Fruit fly (Drosophila melanogaster) whole organism, prepupa: ENCODE data around the gene CG10365.
A peak's percentile ranks its signal among the peaks of the same experiment; 100 is the strongest.

ENCODE experiments used
- Blimp-1 ChIP-seq: fragments of 200-800 bp; sonication (Bioruptor generic); optimal IDR thresholded peaks from 3 replicates; lab custom pipeline; 2017; ENCODE audit warnings: missing biosample characterization, missing genetic modification characterization, mild to moderate bottlenecking, moderate library complexity, missing genetic modification reagents
- CG10669 ChIP-seq: fragments of 200-800 bp; sonication (Bioruptor generic); optimal IDR thresholded peaks from 3 replicates; lab custom pipeline; 2018; ENCODE audit warnings: missing biosample characterization, mild to moderate bottlenecking, missing genetic modification characterization, moderate library complexity
- CG11294 ChIP-seq: fragments of 200-800 bp; sonication (Bioruptor generic); IDR thresholded peaks from 2 replicates; pipeline ENCODE4 v1.3.6; 2022; ENCODE audit warnings: missing biosample characterization, missing genetic modification characterization
- CG11762 ChIP-seq: fragments of 200-800 bp; sonication (Bioruptor generic); optimal IDR thresholded peaks from 3 replicates; lab custom pipeline; 2016; ENCODE audit warnings: missing biosample characterization, missing genetic modification characterization; ENCODE audit not compliant: insufficient read depth
- CG11902 ChIP-seq: fragments of 200-800 bp; sonication (Bioruptor generic); optimal IDR thresholded peaks from 3 replicates; lab custom pipeline; 2016; ENCODE audit warnings: missing biosample characterization, missing genetic modification characterization
- CG15336 ChIP-seq: fragments of 200-800 bp; sonication (Bioruptor generic); IDR thresholded peaks from 2 replicates; pipeline ENCODE4 v1.3.6; 2022; ENCODE audit warnings: missing biosample characterization, missing genetic modification characterization
- CG1621 ChIP-seq: fragments of 200-800 bp; sonication (Bioruptor generic); optimal IDR thresholded peaks from 3 replicates; lab custom pipeline; 2018; ENCODE audit warnings: missing biosample characterization, mild to moderate bottlenecking, missing genetic modification characterization
- CG3032 ChIP-seq: fragments of 200-800 bp; optimal IDR thresholded peaks from 2 replicates; lab custom pipeline; 2019; ENCODE audit warnings: missing biosample characterization, mild to moderate bottlenecking, missing genetic modification characterization, moderate library complexity
- CG31627 ChIP-seq: fragments of 200-800 bp; sonication (Bioruptor generic); optimal IDR thresholded peaks from 3 replicates; lab custom pipeline; 2016; ENCODE audit warnings: missing biosample characterization, missing genetic modification characterization
- CG32006 ChIP-seq: fragments of 200-800 bp; sonication (Bioruptor generic); optimal IDR thresholded peaks from 3 replicates; lab custom pipeline; 2017; ENCODE audit warnings: missing biosample characterization, mild to moderate bottlenecking, missing genetic modification characterization
- CG34406 ChIP-seq: fragments of 200-800 bp; sonication (Bioruptor generic); optimal IDR thresholded peaks from 3 replicates; lab custom pipeline; 2016; ENCODE audit warnings: missing biosample characterization, missing genetic modification characterization
- CG4318 ChIP-seq: fragments of 200-800 bp; sonication (Bioruptor generic); optimal IDR thresholded peaks from 3 replicates; lab custom pipeline; 2017; ENCODE audit warnings: missing biosample characterization, mild to moderate bottlenecking, missing genetic modification characterization
- CG6163 ChIP-seq: fragments of 200-800 bp; sonication (Bioruptor generic); IDR thresholded peaks from 3 replicates; pipeline ENCODE4 v1.3.6; 2022; ENCODE audit warnings: missing biosample characterization, missing genetic modification characterization
- CG6792 ChIP-seq: fragments of 200-800 bp; sonication (Bioruptor generic); optimal IDR thresholded peaks from 3 replicates; lab custom pipeline; 2016; ENCODE audit warnings: missing biosample characterization, missing genetic modification characterization
- CG6808 ChIP-seq: fragments of 200-800 bp; sonication (Bioruptor generic); optimal IDR thresholded peaks from 3 replicates; lab custom pipeline; 2017; ENCODE audit warnings: missing biosample characterization, missing genetic modification characterization, mild to moderate bottlenecking, moderate library complexity, missing genetic modification reagents
- CG6854 ChIP-seq: fragments of 200-800 bp; sonication (Bioruptor generic); optimal IDR thresholded peaks from 2 replicates; lab custom pipeline; 2017; ENCODE audit warnings: missing biosample characterization, mild to moderate bottlenecking, missing genetic modification characterization
- CG7368 ChIP-seq: fragments of 200-800 bp; sonication (Bioruptor generic); optimal IDR thresholded peaks from 3 replicates; lab custom pipeline; 2016; ENCODE audit warnings: missing biosample characterization, missing genetic modification characterization
- CG8119 ChIP-seq: fragments of 200-800 bp; sonication (Bioruptor generic); IDR thresholded peaks from 3 replicates; pipeline ENCODE4 v1.3.6; 2022; ENCODE audit warnings: missing biosample characterization, missing genetic modification characterization
- CG8319 ChIP-seq: fragments of 200-800 bp; sonication (Bioruptor generic); optimal IDR thresholded peaks from 3 replicates; lab custom pipeline; 2016; ENCODE audit warnings: missing biosample characterization, missing genetic modification characterization
- CG8632 ChIP-seq: fragments of 200-800 bp; sonication (Bioruptor generic); optimal IDR thresholded peaks from 3 replicates; lab custom pipeline; 2016; ENCODE audit warnings: missing biosample characterization, missing genetic modification characterization
- Eip75B ChIP-seq: fragments of 200-800 bp; sonication (Bioruptor generic); optimal IDR thresholded peaks from 3 replicates; lab custom pipeline; 2016; ENCODE audit warnings: missing biosample characterization, missing genetic modification characterization
- Eip78C ChIP-seq: fragments of 200-800 bp; sonication (Bioruptor generic); peaks from one replicate; lab custom pipeline; 2016; ENCODE audit warnings: missing biosample characterization, missing genetic modification characterization
- Eip93F ChIP-seq: fragments of 200-800 bp; sonication (Bioruptor generic); optimal IDR thresholded peaks from 2 replicates; lab custom pipeline; 2016; ENCODE audit warnings: missing biosample characterization, mild to moderate bottlenecking, missing genetic modification characterization
- Ets21C ChIP-seq: fragments of 200-800 bp; sonication (Bioruptor generic); optimal IDR thresholded peaks from 3 replicates; lab custom pipeline; 2016; ENCODE audit warnings: missing biosample characterization, missing genetic modification characterization
- Ets96B ChIP-seq: fragments of 200-800 bp; optimal IDR thresholded peaks from 2 replicates; lab custom pipeline; 2019; ENCODE audit warnings: missing biosample characterization, mild to moderate bottlenecking, missing genetic modification characterization, moderate library complexity
- Gug ChIP-seq: fragments of 200-800 bp; sonication (Bioruptor generic); IDR thresholded peaks from 2 replicates; pipeline ENCODE4 v1.3.6; 2022; ENCODE audit warnings: missing biosample characterization, missing genetic modification characterization
- Hr38 ChIP-seq: sonication (Bioruptor generic); optimal IDR thresholded peaks from 2 replicates; lab custom pipeline; 2016; ENCODE audit warnings: missing biosample characterization, missing genetic modification characterization
- Hr39 ChIP-seq: fragments of 200-800 bp; sonication (Bioruptor generic); optimal IDR thresholded peaks from 2 replicates; lab custom pipeline; 2016; ENCODE audit warnings: missing biosample characterization, missing genetic modification characterization
- Hr4 ChIP-seq: fragments of 200-800 bp; sonication (Bioruptor generic); optimal IDR thresholded peaks from 3 replicates; lab custom pipeline; 2016; ENCODE audit warnings: missing biosample characterization, missing genetic modification characterization
- Lpt ChIP-seq: fragments of 200-800 bp; sonication (Bioruptor generic); optimal IDR thresholded peaks from 3 replicates; lab custom pipeline; 2016; ENCODE audit warnings: missing biosample characterization, missing genetic modification characterization
- Smox ChIP-seq: fragments of 200-800 bp; sonication (Bioruptor generic); optimal IDR thresholded peaks from 3 replicates; lab custom pipeline; 2016; ENCODE audit warnings: missing biosample characterization, missing genetic modification characterization
- Sox102F ChIP-seq: fragments of 200-800 bp; sonication (Bioruptor generic); optimal IDR thresholded peaks from 2 replicates; lab custom pipeline; 2016; ENCODE audit warnings: missing biosample characterization, mild to moderate bottlenecking, missing genetic modification characterization
- Sox15 ChIP-seq: fragments of 200-800 bp; sonication (Bioruptor generic); optimal IDR thresholded peaks from 3 replicates; lab custom pipeline; 2016; ENCODE audit warnings: missing biosample characterization, missing genetic modification characterization
- achi ChIP-seq: fragments of 200-800 bp; sonication (Bioruptor generic); optimal IDR thresholded peaks from 3 replicates; lab custom pipeline; 2016; ENCODE audit warnings: missing biosample characterization, missing genetic modification characterization
- acj6 ChIP-seq: fragments of 200-800 bp; sonication (Bioruptor generic); optimal IDR thresholded peaks from 3 replicates; lab custom pipeline; 2016; ENCODE audit warnings: missing biosample characterization, missing genetic modification characterization
- cyc ChIP-seq: fragments of 200-800 bp; sonication (Bioruptor generic); optimal IDR thresholded peaks from 3 replicates; lab custom pipeline; 2016; ENCODE audit warnings: missing biosample characterization, missing genetic modification characterization
- dac ChIP-seq: fragments of 200-800 bp; sonication (Bioruptor generic); optimal IDR thresholded peaks from 2 replicates; lab custom pipeline; 2017; ENCODE audit warnings: missing biosample characterization, mild to moderate bottlenecking, missing genetic modification characterization
- dsx ChIP-seq: fragments of 200-800 bp; optimal IDR thresholded peaks from 3 replicates; lab custom pipeline; 2019; ENCODE audit warnings: missing biosample characterization, mild to moderate bottlenecking, missing genetic modification characterization, moderate library complexity; ENCODE audit not compliant: poor library complexity, severe bottlenecking
- eg ChIP-seq: fragments of 200-800 bp; sonication (Bioruptor generic); IDR thresholded peaks from 3 replicates; pipeline ENCODE4 v1.3.6; 2022; ENCODE audit warnings: missing biosample characterization, missing genetic modification characterization
- esn ChIP-seq: fragments of 200-800 bp; sonication (Bioruptor generic); optimal IDR thresholded peaks from 2 replicates; lab custom pipeline; 2016; ENCODE audit warnings: missing biosample characterization, mild to moderate bottlenecking, missing genetic modification characterization, moderate library complexity
- fd59A ChIP-seq: fragments of 200-800 bp; sonication (Bioruptor generic); optimal IDR thresholded peaks from 2 replicates; lab custom pipeline; 2017; ENCODE audit warnings: missing biosample characterization, mild to moderate bottlenecking, missing genetic modification characterization, missing genetic modification reagents
- fd85E ChIP-seq: fragments of 200-800 bp; sonication (Bioruptor generic); optimal IDR thresholded peaks from 3 replicates; lab custom pipeline; 2016; ENCODE audit warnings: missing biosample characterization, missing genetic modification characterization
- fkh ChIP-seq: fragments of 200-800 bp; sonication (Bioruptor generic); optimal IDR thresholded peaks from 3 replicates; lab custom pipeline; 2017; ENCODE audit warnings: missing biosample characterization, mild to moderate bottlenecking, missing genetic modification characterization, moderate library complexity
- net ChIP-seq: fragments of 200-800 bp; sonication (Bioruptor generic); optimal IDR thresholded peaks from 3 replicates; lab custom pipeline; 2016; ENCODE audit warnings: missing biosample characterization, missing genetic modification characterization
- pdm3 ChIP-seq: fragments of 200-800 bp; sonication (Bioruptor generic); optimal IDR thresholded peaks from 3 replicates; lab custom pipeline; 2016; ENCODE audit warnings: missing biosample characterization, missing genetic modification characterization
- salr ChIP-seq, 2 experiments: fragments of 200-800 bp; sonication (Bioruptor generic); optimal IDR thresholded peaks; 3 replicates each; lab custom pipeline; 2016 to 2018; ENCODE audit warnings: missing biosample characterization in 2 of 2, missing genetic modification characterization in 2 of 2, mild to moderate bottlenecking in 1 of 2
- spab ChIP-seq: fragments of 200-800 bp; sonication (Bioruptor generic); optimal IDR thresholded peaks from 2 replicates; lab custom pipeline; 2017; ENCODE audit warnings: missing biosample characterization, mild to moderate bottlenecking, missing genetic modification characterization, missing genetic modification reagents
- ss ChIP-seq, 2 experiments: fragments of 200-800 bp; sonication (Bioruptor generic); optimal IDR thresholded peaks; 2 replicates in 1 of 2; 3 replicates in 1 of 2; lab custom pipeline; 2017 to 2018; ENCODE audit warnings: mild to moderate bottlenecking in 2 of 2, missing biosample characterization in 2 of 2, missing genetic modification characterization in 2 of 2, moderate library complexity in 1 of 2
- svp ChIP-seq: fragments of 200-800 bp; sonication (Bioruptor generic); peaks from one replicate; lab custom pipeline; 2016; ENCODE audit warnings: missing biosample characterization, missing genetic modification characterization
- vri ChIP-seq: fragments of 200-800 bp; sonication (Bioruptor generic); optimal IDR thresholded peaks from 3 replicates; lab custom pipeline; 2016; ENCODE audit warnings: missing biosample characterization, mild to moderate bottlenecking, missing genetic modification characterization

The CG10365 gene

DNA sequence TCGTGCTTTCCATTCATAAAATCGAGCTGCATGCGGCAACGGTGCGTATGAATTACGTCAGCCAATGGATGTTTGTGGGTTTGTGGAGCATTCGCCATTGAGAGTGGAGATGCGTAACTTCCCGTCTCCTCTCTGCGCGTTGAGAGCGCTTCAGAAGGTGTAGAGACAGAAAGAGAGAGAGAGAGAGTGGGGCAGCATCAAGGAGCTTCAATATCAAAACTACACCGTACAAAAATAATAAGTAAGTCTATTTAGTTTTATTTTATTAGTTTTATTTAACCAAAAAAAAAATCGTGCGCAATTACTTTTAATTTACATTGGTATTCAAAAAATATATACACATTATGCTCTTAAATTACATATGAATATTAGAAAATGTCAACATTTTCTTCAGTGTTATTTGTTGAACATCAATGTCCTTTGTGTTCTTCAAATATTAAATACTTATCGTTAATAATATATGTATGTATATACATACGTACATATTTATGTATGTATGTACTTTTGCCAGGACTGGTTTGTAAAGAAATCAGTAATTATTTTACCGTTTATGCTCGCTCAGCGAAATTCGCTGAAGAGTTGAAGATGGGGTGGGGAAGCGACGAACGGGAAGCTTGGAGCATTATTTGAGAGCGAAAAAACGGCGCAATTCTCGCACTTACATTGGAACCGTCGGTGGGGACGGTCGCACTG is at the start of gene CG10365:
CG10365 (plus strand) TSS at position 652 of the 693 bp plus-strand sequence.
- TF ChIP-seq dsx (GFP tag; lab: Kevin White, UChicago) (peak; percentile 80), CG6163 (GFP tag; lab: Robert Waterston, UW) (peak; percentile 90), net (GFP tag; lab: Kevin White, UChicago) (peak; percentile 89), fd59A (GFP tag; lab: Kevin White, UChicago) (peak; percentile 64), CG31627 (GFP tag; lab: Kevin White, UChicago) (peak; percentile 52), esn (GFP tag; lab: Kevin White, UChicago) (peak; percentile 92), Ets21C (GFP tag; lab: Kevin White, UChicago) (no peak), Smox (GFP tag; lab: Kevin White, UChicago) (peak; percentile 87), Ets96B (peak; percentile 90), Eip75B (GFP tag; lab: Kevin White, UChicago) (peak; percentile 80), Eip78C (GFP tag; lab: Kevin White, UChicago) (peak; percentile 98), eg (GFP tag; lab: Robert Waterston, UW) (peak; percentile 95), vri (peak; percentile 92), CG8632 (GFP tag; lab: Kevin White, UChicago) (peak; percentile 97), CG10669 (GFP tag; lab: Kevin White, UChicago) (peak; percentile 63), achi (GFP tag; lab: Kevin White, UChicago) (peak; percentile 92), cyc (GFP tag; lab: Kevin White, UChicago) (peak; percentile 80), CG34406 (GFP tag; lab: Kevin White, UChicago) (peak; percentile 96), CG6792 (GFP tag; lab: Kevin White, UChicago) (peak; percentile 91), CG8319 (peak; percentile 79), fkh (GFP tag; lab: Kevin White, UChicago) (no peak), CG6808 (peak; percentile 77), pdm3 (peak; percentile 79), Hr39 (peak; percentile 32), acj6 (GFP tag; lab: Kevin White, UChicago) (peak; percentile 89), Sox102F (GFP tag; lab: Kevin White, UChicago) (peak; percentile 68), spab (GFP tag; lab: Kevin White, UChicago) (peak; percentile 81), ss (GFP tag; optimal IDR thresholded peaks at IDR 0.05; lab: Kevin White, UChicago) (peak; percentile 83 to 86), Sox15 (GFP tag; lab: Kevin White, UChicago) (peak; percentile 75), svp (peak; percentile 91), CG15336 (GFP tag; lab: Robert Waterston, UW) (peak; percentile 97), CG8119 (GFP tag; lab: Robert Waterston, UW) (peak; percentile 97), Gug (peak; percentile 88), CG11762 (GFP tag; lab: Kevin White, UChicago) (peak; percentile 89), Hr38 (GFP tag; lab: Kevin White, UChicago) (no peak), Lpt (GFP tag; lab: Kevin White, UChicago) (peak; percentile 87), Hr4 (GFP tag; lab: Kevin White, UChicago) (peak; percentile 80), Blimp-1 (GFP tag; lab: Kevin White, UChicago) (peak; percentile 59), CG1621 (tag; lab: Kevin White, UChicago) (peak; percentile 54), salr (GFP tag; optimal IDR thresholded peaks at IDR 0.05; lab: Kevin White, UChicago) (peak in 1 of 2 experiments; percentile 94), CG7368 (GFP tag; lab: Kevin White, UChicago) (peak; percentile 89), Eip93F (GFP tag; lab: Kevin White, UChicago) (peak; percentile 44), CG3032 (tag; lab: Kevin White, UChicago) (peak; percentile 89), CG32006 (peak; percentile 93), dac (GFP tag; lab: Kevin White, UChicago) (peak; percentile 7), CG11294 (GFP tag; lab: Robert Waterston, UW) (peak; percentile 77; the same call in 1 of the 2 replicates), CG11902 (GFP tag; lab: Kevin White, UChicago) (peak; percentile 66), CG4318 (peak; percentile 84), fd85E (GFP tag; lab: Kevin White, UChicago) (peak; percentile 81), CG6854 (peak; percentile 14)
